Fruit fly (Drosophila melanogaster) Kc167 (cell line): ENCODE results near the gene NPF.

Experiments used
- Myc ChIP-seq: fragments of >200 bp; optimal IDR thresholded peaks from 2 replicates; lab custom pipeline; 2017; ENCODE audit warnings: missing external identifiers
- Sin3A ChIP-seq: fragments of >200 bp; optimal IDR thresholded peaks from 2 replicates; lab custom pipeline; 2018; ENCODE audit warnings: missing external identifiers
- h ChIP-seq: fragments of >200 bp; optimal IDR thresholded peaks from 3 replicates; lab custom pipeline; 2018; ENCODE audit warnings: missing external identifiers
- insv ChIP-seq: fragments of >200 bp; optimal IDR thresholded peaks from 3 replicates; lab custom pipeline; 2018; ENCODE audit warnings: missing external identifiers
- psq ChIP-seq: fragments of >200 bp; optimal IDR thresholded peaks from 2 replicates; lab custom pipeline; 2017; ENCODE audit warnings: missing external identifiers
- ttk ChIP-seq: sonication (Bioruptor generic); optimal IDR thresholded peaks from 2 replicates; lab custom pipeline; 2017; ENCODE audit warnings: missing external identifiers

DNA sequence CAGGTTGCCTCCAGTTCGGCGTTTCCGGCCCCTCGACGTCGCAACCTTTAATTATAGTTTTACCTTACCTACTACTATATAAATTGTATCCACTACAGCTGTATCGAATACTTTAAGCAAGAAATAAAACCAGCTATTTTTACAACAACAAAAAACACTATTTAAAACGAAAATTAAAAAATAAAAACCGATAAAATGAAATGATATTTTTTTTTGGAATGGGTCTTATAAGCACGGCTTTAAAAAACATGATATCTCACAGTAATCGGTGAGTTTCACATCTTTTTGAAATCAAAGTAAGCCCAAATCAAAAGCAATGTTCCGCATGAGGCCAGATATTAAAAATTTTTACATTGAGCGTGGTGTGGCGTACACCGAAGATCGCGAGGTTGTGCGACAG lies 37.8 kb upstream of the NPF start, which contains the start of gene CG14891:
- TF ChIP-seq ttk (lab: Kevin White, UChicago) = no peak
- no peak for TF ChIP-seq h
- no peak for TF ChIP-seq Sin3A (lab: Kevin White, UChicago)
- no peak for TF ChIP-seq psq (lab: Kevin White, UChicago)
- no peak for TF ChIP-seq Myc (lab: Kevin White, UChicago)
- TF ChIP-seq insv = no peak
